Comparison of ENCODE assay signal across 1 fruit fly cellular context in the genomic region with DNA sequence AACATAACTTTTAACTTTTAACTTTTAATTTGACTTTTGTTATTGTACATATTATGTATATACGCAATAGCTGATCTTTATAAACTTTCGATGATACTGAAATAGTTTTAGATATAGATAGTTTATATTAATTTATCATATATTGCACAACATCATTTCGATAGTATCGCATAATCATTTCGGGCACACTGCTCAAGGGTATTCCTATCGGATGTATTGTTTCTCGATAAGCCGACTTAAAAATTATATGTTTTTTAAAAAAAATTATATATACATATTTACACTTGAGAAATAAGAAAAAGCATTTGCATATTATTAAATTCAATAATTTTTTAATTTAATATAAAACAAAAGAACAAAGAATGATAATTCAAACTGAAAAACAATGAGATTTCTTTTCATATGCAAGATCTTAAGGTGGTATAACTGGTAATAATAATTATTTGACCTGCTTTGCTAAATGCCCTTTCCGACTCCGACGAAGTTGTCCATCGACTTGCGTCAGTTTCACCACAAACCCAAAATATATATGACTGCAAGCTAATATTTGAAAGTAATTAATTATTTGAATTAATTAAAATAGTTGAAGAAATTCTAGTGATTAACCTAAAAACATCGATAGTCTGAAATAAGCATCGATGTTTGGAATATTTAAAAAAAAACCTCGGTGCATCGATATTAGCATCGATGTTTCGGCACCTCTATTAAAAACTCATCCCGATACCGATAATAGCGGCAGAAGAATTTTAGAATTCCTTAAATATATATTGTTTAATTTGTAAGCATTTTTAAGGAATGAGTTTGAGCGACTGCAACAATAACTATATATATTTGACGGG.
TF ChIP-seq lines count a peak whose summit lies in the region.

Gene CG4949, plus strand, starts transcription at position 698 of the 839 bp plus-strand sequence.

TF ChIP-seq in whole organism, embryonic, 481 proteins besides CTCF, POLR2A, EP300 and RAD21 (continued from another document):
- TF ChIP-seq CG2129 (GFP tag; IDR thresholded peaks at IDR 0.05; lab: Robert Waterston, UW; ENCODE audit: partially characterized antibody) (peak; percentile 44), D19A (tag; optimal IDR thresholded peaks at IDR 0.05; lab: Kevin White, UChicago) (peak; percentile 13), bsh (GFP tag; optimal IDR thresholded peaks at IDR 0.05; lab: Kevin White, UChicago) (peak in 1 of 2 experiments; percentile 8), CG6689 (GFP tag; IDR thresholded peaks at IDR 0.05; lab: Robert Waterston, UW) (peak; percentile 28), hbn (GFP tag; IDR thresholded peaks at IDR 0.05; lab: Robert Waterston, UW; ENCODE audit: partially characterized antibody) (peak; percentile 86), CG5953 (GFP tag; IDR thresholded peaks at IDR 0.05; lab: Robert Waterston, UW) (no peak), chif (GFP tag; optimal IDR thresholded peaks at IDR 0.05; lab: Kevin White, UChicago) (no peak), stc (GFP tag; IDR thresholded peaks at IDR 0.05; lab: Robert Waterston, UW) (peak; percentile 32; the same call in 1 of the 2 replicates), MBD-R2 (GFP tag; IDR thresholded peaks at IDR 0.05; lab: Robert Waterston, UW) (peak; percentile 32; the same call in 1 of the 2 replicates), CG2199 (GFP tag; IDR thresholded peaks at IDR 0.05; lab: Robert Waterston, UW) (no peak), GATAe (GFP tag; conservative IDR thresholded peaks at IDR 0.05; lab: Robert Waterston, UW) (no peak), sqz (GFP tag; optimal IDR thresholded peaks at IDR 0.05; lab: Kevin White, UChicago) (peak; percentile 55), dmrt99B (tag; optimal IDR thresholded peaks at IDR 0.05; lab: Kevin White, UChicago) (no peak), CG4854 (GFP tag; optimal IDR thresholded peaks at IDR 0.05; lab: Kevin White, UChicago) (no peak), nerfin-1 (tag; optimal IDR thresholded peaks at IDR 0.05; lab: Kevin White, UChicago) (no peak), CG31441 (GFP tag; IDR thresholded peaks at IDR 0.05; lab: Robert Waterston, UW) (no peak; the same call in 1 of the 2 replicates), vnd (GFP tag; IDR thresholded peaks at IDR 0.05; lab: Robert Waterston, UW; ENCODE audit: partially characterized antibody) (peak; percentile 84), Sry-β (GFP tag; optimal IDR thresholded peaks at IDR 0.05; lab: Kevin White, UChicago) (peak; percentile 7), CG12942 (GFP tag; optimal IDR thresholded peaks at IDR 0.05; lab: Kevin White, UChicago) (no peak), CG5245 (GFP tag; optimal IDR thresholded peaks at IDR 0.05; lab: Kevin White, UChicago) (no peak), CG6791 (GFP tag; IDR thresholded peaks at IDR 0.05; lab: Robert Waterston, UW; ENCODE audit: partially characterized antibody) (peak; percentile 94), Opbp (GFP tag; IDR thresholded peaks at IDR 0.05; lab: Robert Waterston, UW; ENCODE audit: partially characterized antibody) (peak; percentile 91), Xbp1 (GFP tag; optimal IDR thresholded peaks at IDR 0.05; lab: Kevin White, UChicago) (peak; percentile 3), Ravus (GFP tag; IDR thresholded peaks at IDR 0.05; lab: Robert Waterston, UW) (no peak), Pdp1 (GFP tag; optimal IDR thresholded peaks at IDR 0.05; lab: Kevin White, UChicago) (peak in 1 of 2 experiments; percentile 46), wek (GFP tag; optimal IDR thresholded peaks at IDR 0.05; lab: Kevin White, UChicago) (no peak), CG12744 (GFP tag; optimal IDR thresholded peaks at IDR 0.05; lab: Kevin White, UChicago) (no peak), Sox100B (GFP tag; optimal IDR thresholded peaks at IDR 0.05; lab: Kevin White, UChicago) (peak; percentile 41), CG2116 (GFP tag; optimal IDR thresholded peaks at IDR 0.05; lab: Kevin White, UChicago) (peak; percentile 24), HHEX (GFP tag; optimal IDR thresholded peaks at IDR 0.05; lab: Kevin White, UChicago) (no peak), knrl (GFP tag; IDR thresholded peaks at IDR 0.05; lab: Robert Waterston, UW; ENCODE audit: partially characterized antibody) (peak; percentile 85), luna (GFP tag; optimal IDR thresholded peaks at IDR 0.05; lab: Kevin White, UChicago) (no peak), Bgb (GFP tag; IDR thresholded peaks at IDR 0.05; lab: Robert Waterston, UW; ENCODE audit: partially characterized antibody) (peak; percentile 91), CG16813 (GFP tag; IDR thresholded peaks at IDR 0.05; lab: Robert Waterston, UW; ENCODE audit: partially characterized antibody) (peak; percentile 88), CG13424 (tag; optimal IDR thresholded peaks at IDR 0.05; lab: Kevin White, UChicago) (peak; percentile 14), CG10543 (GFP tag; optimal IDR thresholded peaks at IDR 0.05; lab: Kevin White, UChicago) (peak; percentile 14), bbx (GFP tag; IDR thresholded peaks at IDR 0.05; lab: Robert Waterston, UW; ENCODE audit: partially characterized antibody) (peak; percentile 90), CG32532 (GFP tag; IDR thresholded peaks at IDR 0.05; lab: Robert Waterston, UW) (peak; percentile 26; the same call in 1 of the 2 replicates), Hr51 (GFP tag; optimal IDR thresholded peaks at IDR 0.05; lab: Kevin White, UChicago) (peak in 1 of 2 experiments; percentile 48), E2f2 (GFP tag; IDR thresholded peaks at IDR 0.05; lab: Robert Waterston, UW) (peak; percentile 17; the same call in 1 of the 2 replicates), ranshi (GFP tag; IDR thresholded peaks at IDR 0.05; lab: Robert Waterston, UW) (0 out of 2 replicates have a peak, but pooled peaks have one; percentile 20), so (GFP tag; IDR thresholded peaks at IDR 0.05; lab: Robert Waterston, UW) (no peak), CG3995 (GFP tag; optimal IDR thresholded peaks at IDR 0.05; lab: Kevin White, UChicago) (peak; percentile 76), Dip2 (GFP tag; IDR thresholded peaks at IDR 0.05; lab: Robert Waterston, UW) (no peak), Sox102F (GFP tag; optimal IDR thresholded peaks at IDR 0.05; lab: Kevin White, UChicago) (no peak), CG4282 (GFP tag; optimal IDR thresholded peaks at IDR 0.05; lab: Kevin White, UChicago) (no peak), Sry-δ (GFP tag; optimal IDR thresholded peaks at IDR 0.05; lab: Kevin White, UChicago) (peak; percentile 74), zen2 (GFP tag; IDR thresholded peaks at IDR 0.05; lab: Robert Waterston, UW; ENCODE audit: partially characterized antibody) (peak; percentile 87), Hand (GFP tag; optimal IDR thresholded peaks at IDR 0.05; lab: Kevin White, UChicago) (no peak), gem (tag; optimal IDR thresholded peaks at IDR 0.05; lab: Kevin White, UChicago) (peak; percentile 51), CG13287 (GFP tag; IDR thresholded peaks at IDR 0.05; lab: Robert Waterston, UW; ENCODE audit: partially characterized antibody) (peak; percentile 84), CG12104 (GFP tag; optimal IDR thresholded peaks at IDR 0.05; lab: Kevin White, UChicago) (peak; percentile 5), CG3847 (GFP tag; IDR thresholded peaks at IDR 0.05; lab: Robert Waterston, UW) (no peak), Poxn (GFP tag; IDR thresholded peaks at IDR 0.05; lab: Robert Waterston, UW) (no peak), insv (GFP tag; optimal IDR thresholded peaks at IDR 0.05; lab: Kevin White, UChicago) (no peak), Fer1 (GFP tag; optimal IDR thresholded peaks at IDR 0.05; lab: Kevin White, UChicago) (no peak), CG42726 (GFP tag; IDR thresholded peaks at IDR 0.05; lab: Robert Waterston, UW; ENCODE audit: partially characterized antibody) (peak; percentile 85), trh (GFP tag; optimal IDR thresholded peaks at IDR 0.05; lab: Kevin White, UChicago) (no peak), BEAF-32 (GFP tag; optimal IDR thresholded peaks at IDR 0.05; lab: Kevin White, UChicago) (peak; percentile 76), trem (tag; optimal IDR thresholded peaks at IDR 0.05; lab: Kevin White, UChicago) (peak; percentile 51), Hr78 (GFP tag; optimal IDR thresholded peaks at IDR 0.05; lab: Kevin White, UChicago) (no peak), cg (GFP tag; optimal IDR thresholded peaks at IDR 0.05; lab: Kevin White, UChicago) (no peak), sens-2 (GFP tag; IDR thresholded peaks at IDR 0.05; lab: Robert Waterston, UW) (no peak), tup (GFP tag; optimal IDR thresholded peaks at IDR 0.05; lab: Kevin White, UChicago) (no peak), usp (GFP tag; optimal IDR thresholded peaks at IDR 0.05; lab: Kevin White, UChicago) (no peak), tap (tag; optimal IDR thresholded peaks at IDR 0.05; lab: Kevin White, UChicago) (no peak), Dll (GFP tag; IDR thresholded peaks at IDR 0.05; lab: Robert Waterston, UW; ENCODE audit: partially characterized antibody) (peak; percentile 82), CG8388 (GFP tag; optimal IDR thresholded peaks at IDR 0.05; lab: Kevin White, UChicago) (peak; percentile 11), Ssrp (tag; optimal IDR thresholded peaks at IDR 0.05; lab: Kevin White, UChicago) (peak; percentile 7), CG10654 (GFP tag; optimal IDR thresholded peaks at IDR 0.05; lab: Kevin White, UChicago) (no peak), nerfin-2 (GFP tag; IDR thresholded peaks at IDR 0.05; lab: Robert Waterston, UW; ENCODE audit: partially characterized antibody) (peak; percentile 90), nau (GFP tag; optimal IDR thresholded peaks at IDR 0.05; lab: Kevin White, UChicago) (no peak), CG8924 (tag; optimal IDR thresholded peaks at IDR 0.05; lab: Kevin White, UChicago) (peak; percentile 14), CG7372 (GFP tag; IDR thresholded peaks at IDR 0.05; lab: Robert Waterston, UW) (no peak), CG9609 (GFP tag; optimal IDR thresholded peaks at IDR 0.05; lab: Kevin White, UChicago) (no peak), Ets65A (GFP tag; lab: Kevin White, UChicago) (peak; percentile 20), CG1529 (GFP tag; optimal IDR thresholded peaks at IDR 0.05; lab: Kevin White, UChicago) (no peak), D19B (GFP tag; optimal IDR thresholded peaks at IDR 0.05; lab: Kevin White, UChicago) (no peak), hkb (optimal IDR thresholded peaks at IDR 0.05; lab: Kevin White, UChicago) (no peak), hkb (GFP tag; IDR thresholded peaks at IDR 0.05; lab: Robert Waterston, UW) (no peak; the same call in 1 of the 2 replicates), HLH4C (GFP tag; IDR thresholded peaks at IDR 0.05; lab: Robert Waterston, UW; ENCODE audit: partially characterized antibody) (peak; percentile 92), fu2 (GFP tag; optimal IDR thresholded peaks at IDR 0.05; lab: Kevin White, UChicago) (no peak), Ptx1 (GFP tag; IDR thresholded peaks at IDR 0.05; lab: Robert Waterston, UW) (0 out of 2 replicates have a peak, but pooled peaks have one; percentile 21), sna (GFP tag; IDR thresholded peaks at IDR 0.05; lab: Robert Waterston, UW; ENCODE audit: partially characterized antibody) (peak; percentile 71), lilli (GFP tag; optimal IDR thresholded peaks at IDR 0.05; lab: Kevin White, UChicago) (no peak), prd (optimal IDR thresholded peaks at IDR 0.05; lab: Kevin White, UChicago) (no peak), prd (GFP tag; IDR thresholded peaks at IDR 0.05; lab: Robert Waterston, UW) (peak; percentile 29; the same call in 1 of the 3 replicates), CG31388 (GFP tag; optimal IDR thresholded peaks at IDR 0.05; lab: Kevin White, UChicago) (no peak), NfI (GFP tag; optimal IDR thresholded peaks at IDR 0.05; lab: Kevin White, UChicago) (peak; percentile 13), Ada2b (GFP tag; IDR thresholded peaks at IDR 0.05; lab: Robert Waterston, UW) (no peak), CoRest (tag; optimal IDR thresholded peaks at IDR 0.05; lab: Kevin White, UChicago) (peak; percentile 14), mld (GFP tag; IDR thresholded peaks at IDR 0.05; lab: Robert Waterston, UW; ENCODE audit: partially characterized antibody) (peak; percentile 87), Dref (GFP tag; IDR thresholded peaks at IDR 0.05; lab: Robert Waterston, UW) (peak; percentile 91)
TF ChIP-seq in whole organism, embryonic: peak in this region for 94.
